Worm (Caenorhabditis elegans): ENCODE measurements around the gene F11D5.6.
A peak's percentile ranks its signal among the peaks of the same experiment; 100 is the strongest.

The F11D5.6 gene

ce11 chrX:3343620-3344197 is 17.6 kb upstream of the F11D5.6 start:
- peak; percentile 58 for TF ChIP-seq nhr-25 (tag; optimal IDR thresholded peaks at IDR 0.05)
- TF ChIP-seq nhr-23 (tag; optimal IDR thresholded peaks at IDR 0.05): peak; percentile 14
- TF ChIP-seq egl-5 (tag; optimal IDR thresholded peaks at IDR 0.05): peak; percentile 18
- peak; percentile 69 for TF ChIP-seq elt-1 (tag; optimal IDR thresholded peaks at IDR 0.05)
- TF ChIP-seq daf-12 (tag; optimal IDR thresholded peaks at IDR 0.05): no peak

DNA sequence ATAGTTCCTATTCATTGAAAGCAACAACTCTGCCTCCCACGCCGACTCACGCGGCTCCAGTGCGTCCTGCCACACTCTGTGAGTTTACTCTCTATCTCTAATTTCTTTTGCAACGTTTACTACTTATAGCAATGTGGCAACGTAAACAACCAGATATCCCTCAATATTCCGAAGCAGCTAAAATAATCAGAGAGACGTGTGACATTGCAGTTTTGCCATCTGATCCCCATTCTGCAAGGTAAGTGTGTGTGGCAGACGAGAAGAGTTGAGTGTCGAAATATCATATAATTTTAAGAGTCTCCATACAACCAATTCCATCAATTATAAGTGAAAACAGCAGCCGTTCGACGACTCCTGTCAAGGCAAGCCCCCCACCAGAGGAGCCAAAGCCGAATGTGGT is 13.8 kb upstream of the F11D5.6 start:
- TF ChIP-seq lin-39 (tag; optimal IDR thresholded peaks at IDR 0.05) (no peak), nhr-77 (tag; optimal IDR thresholded peaks at IDR 0.05) (no peak), skn-1 (tag; optimal IDR thresholded peaks at IDR 0.05) (no peak), zag-1 (tag; optimal IDR thresholded peaks at IDR 0.05) (no peak), eor-1 (tag; optimal IDR thresholded peaks at IDR 0.05) (no peak), elt-1 (tag; optimal IDR thresholded peaks at IDR 0.05) (no peak), nhr-11 (tag; optimal IDR thresholded peaks at IDR 0.05) (no peak)

ce11 chrX:3334115-3334514 is 8.0 kb upstream of the F11D5.6 start:
- peak; percentile 39 for TF ChIP-seq pha-4 (tag; optimal IDR thresholded peaks at IDR 0.05)
- no peak for TF ChIP-seq elt-1 (tag; optimal IDR thresholded peaks at IDR 0.05)
- TF ChIP-seq aly-2 (tag; optimal IDR thresholded peaks at IDR 0.05): no peak
- TF ChIP-seq ceh-9 (tag; optimal IDR thresholded peaks at IDR 0.05): no peak
- no peak for TF ChIP-seq nhr-11 (tag; optimal IDR thresholded peaks at IDR 0.05)
- peak; percentile 95 for TF ChIP-seq elt-2 (tag; optimal IDR thresholded peaks at IDR 0.05)
- TF ChIP-seq ceh-82 (tag; optimal IDR thresholded peaks at IDR 0.05): no peak
- TF ChIP-seq pqm-1 (tag; optimal IDR thresholded peaks at IDR 0.05): peak; percentile 87
- no peak for TF ChIP-seq unc-62 (GFP tag; optimal IDR thresholded peaks at IDR 0.05)
- no peak for TF ChIP-seq nhr-28 (tag; optimal IDR thresholded peaks at IDR 0.05)

ce11 chrX:3332824-3333223 is 6.7 kb upstream of the F11D5.6 start, which contains the start of gene F11D5.1:
TSS of gene F11D5.1 (plus strand) at chrX:3333124.
- no peak for TF ChIP-seq nhr-237 (tag; optimal IDR thresholded peaks at IDR 0.05)
- no peak for TF ChIP-seq R02D3.7 (tag; optimal IDR thresholded peaks at IDR 0.05)
- no peak for TF ChIP-seq hmg-11 (tag; optimal IDR thresholded peaks at IDR 0.05)
- TF ChIP-seq nhr-28 (tag; optimal IDR thresholded peaks at IDR 0.05): no peak
- TF ChIP-seq ztf-4 (tag; optimal IDR thresholded peaks at IDR 0.05): no peak
- TF ChIP-seq mml-1 (tag; optimal IDR thresholded peaks at IDR 0.05): no peak
- no peak for TF ChIP-seq sea-2 (GFP tag; optimal IDR thresholded peaks at IDR 0.05)
- no peak for TF ChIP-seq nhr-43 (tag; optimal IDR thresholded peaks at IDR 0.05; ENCODE audit: poor library complexity, severe bottlenecking)
- no peak for TF ChIP-seq jun-1 (tag; optimal IDR thresholded peaks at IDR 0.05)
- no peak for TF ChIP-seq fos-1 (tag; optimal IDR thresholded peaks at IDR 0.05)

ce11 chrX:3316830-3317229 is 9.2 kb downstream of the F11D5.6 start:
- TF ChIP-seq nhr-67 (tag; optimal IDR thresholded peaks at IDR 0.05) (no peak), pha-4 (tag; optimal IDR thresholded peaks at IDR 0.05) (no peak), nhr-77 (tag; optimal IDR thresholded peaks at IDR 0.05) (no peak), mdl-1 (tag; optimal IDR thresholded peaks at IDR 0.05) (no peak), egl-27 (tag; optimal IDR thresholded peaks at IDR 0.05) (no peak)

DNA sequence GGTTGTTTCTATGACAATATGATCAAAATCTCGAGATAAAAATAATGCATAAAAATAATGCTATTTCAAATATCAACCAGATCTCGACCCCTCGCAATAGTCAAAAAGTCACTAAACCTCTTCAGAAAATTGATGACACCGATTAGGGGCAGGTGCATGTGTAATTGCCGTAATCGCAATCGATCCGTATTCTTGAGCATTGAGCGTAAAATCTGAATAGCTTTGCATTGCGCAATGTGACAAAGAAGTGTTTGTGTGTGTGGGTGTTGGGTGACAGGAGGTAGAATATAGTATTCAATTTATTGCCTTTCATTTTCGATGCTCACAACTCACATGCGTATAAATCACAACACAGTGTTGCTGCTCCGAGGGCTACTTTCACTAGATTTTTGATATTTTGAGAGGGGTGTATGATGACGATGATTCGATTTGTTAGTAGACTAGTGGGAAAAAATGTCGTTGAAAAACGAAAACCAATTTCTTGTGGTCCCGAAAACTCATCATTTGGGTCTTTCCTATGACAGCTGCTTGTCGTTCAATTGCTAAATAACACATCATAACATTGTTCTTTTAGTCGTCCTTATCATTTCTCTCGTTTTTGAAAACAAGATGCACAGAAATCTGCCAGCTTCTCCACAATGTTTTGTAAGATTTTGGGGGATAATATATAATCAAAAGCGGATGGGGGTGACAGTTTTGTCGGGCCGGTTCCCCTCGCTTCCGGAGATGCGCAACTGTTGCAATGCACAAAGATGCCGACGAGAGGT is 10.0 kb downstream of the F11D5.6 start:
- TF ChIP-seq skn-1 (tag; optimal IDR thresholded peaks at IDR 0.05) (no peak), egl-27 (tag; optimal IDR thresholded peaks at IDR 0.05) (no peak), ztf-4 (tag; optimal IDR thresholded peaks at IDR 0.05) (no peak), ceh-82 (tag; optimal IDR thresholded peaks at IDR 0.05) (no peak), egl-5 (tag; optimal IDR thresholded peaks at IDR 0.05) (peak; percentile 53), sea-2 (GFP tag; optimal IDR thresholded peaks at IDR 0.05) (no peak), lsy-12 (tag; optimal IDR thresholded peaks at IDR 0.05) (no peak)
